Worm (Caenorhabditis elegans): ENCODE measurements around the gene Y38E10A.24.

The Y38E10A.24 gene

DNA sequence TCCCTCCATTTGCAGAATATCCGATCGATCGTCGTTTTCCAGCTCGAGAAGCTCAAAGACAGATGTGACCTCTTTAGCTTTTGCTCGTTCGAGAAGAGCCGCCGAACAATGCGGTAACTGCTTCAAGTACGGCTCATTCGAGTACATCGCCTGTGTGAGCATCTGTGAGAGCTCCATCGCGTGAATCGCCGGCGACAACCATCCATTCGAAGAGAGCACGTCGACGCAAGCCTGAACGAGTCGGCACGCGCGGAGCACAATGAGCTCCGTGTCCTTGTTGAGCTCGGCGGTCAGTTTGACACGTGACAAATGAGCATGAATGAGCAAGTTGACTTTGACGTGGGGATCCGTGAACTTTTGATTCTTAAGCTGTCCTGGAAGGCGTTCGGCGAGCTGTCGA lies 49.0 kb downstream of the Y38E10A.24 start:
- TF ChIP-seq egl-27 (tag; optimal IDR thresholded peaks at IDR 0.05) = no peak
- no peak for TF ChIP-seq lsy-12 (tag; optimal IDR thresholded peaks at IDR 0.05)

DNA sequence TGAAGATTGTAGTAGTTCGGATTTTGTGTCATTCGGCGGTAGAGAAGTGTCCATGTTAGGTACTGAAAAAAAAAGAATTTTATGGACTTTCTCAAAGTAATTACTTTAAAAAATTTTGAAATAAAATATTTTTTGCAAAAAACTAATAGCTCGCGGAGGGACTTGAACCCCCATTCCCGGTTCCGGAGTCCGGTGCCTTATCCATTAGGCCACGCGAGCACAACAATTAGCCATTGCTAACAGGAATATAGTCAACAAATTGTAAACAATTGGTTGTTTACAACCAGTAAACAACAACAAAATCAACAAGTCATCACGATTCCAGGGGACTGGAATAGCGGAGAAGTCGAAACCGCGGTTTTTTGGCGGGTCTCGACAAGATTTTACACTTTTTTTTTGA lies 49.8 kb downstream of the Y38E10A.24 start:
- TF ChIP-seq nhr-237 (tag; optimal IDR thresholded peaks at IDR 0.05) (no peak), mml-1 (tag; optimal IDR thresholded peaks at IDR 0.05) (no peak), nhr-25 (tag; optimal IDR thresholded peaks at IDR 0.05) (no peak), zag-1 (tag; optimal IDR thresholded peaks at IDR 0.05) (no peak), lsy-12 (tag; optimal IDR thresholded peaks at IDR 0.05) (no peak), unc-39 (tag; optimal IDR thresholded peaks at IDR 0.05) (no peak), nfya-1 (tag; optimal IDR thresholded peaks at IDR 0.05; ENCODE audit: insufficient read depth) (no peak), ama-1 (optimal IDR thresholded peaks at IDR 0.05) (no peak), egl-27 (tag; optimal IDR thresholded peaks at IDR 0.05) (no peak), aly-2 (tag; optimal IDR thresholded peaks at IDR 0.05) (no peak), mdl-1 (tag; optimal IDR thresholded peaks at IDR 0.05) (no peak), egl-5 (tag; optimal IDR thresholded peaks at IDR 0.05) (no peak), ceh-16 (tag; optimal IDR thresholded peaks at IDR 0.05) (no peak)

Measured in whole organism, L3 larva.